Fruit fly (Drosophila melanogaster): ENCODE data around the gene CG31145.

dm6 chr3R:23669401-23670216 is at the start of gene CG31145:
- TF ChIP-seq psq (GFP tag; optimal IDR thresholded peaks at IDR 0.05): peak; percentile 98
- TF ChIP-seq dmrt93B (GFP tag; optimal IDR thresholded peaks at IDR 0.05): peak; percentile 100
- no peak for TF ChIP-seq Hr78 (GFP tag; optimal IDR thresholded peaks at IDR 0.05)
- peak; percentile 99 for TF ChIP-seq OdsH (GFP tag; optimal IDR thresholded peaks at IDR 0.05)
- peak; percentile 99 for TF ChIP-seq br (GFP tag; optimal IDR thresholded peaks at IDR 0.05)
- peak; percentile 99 for TF ChIP-seq h (GFP tag; optimal IDR thresholded peaks at IDR 0.05)
- TF ChIP-seq GATAd (GFP tag; optimal IDR thresholded peaks at IDR 0.05): peak; percentile 83
- TF ChIP-seq usp (GFP tag; optimal IDR thresholded peaks at IDR 0.05): no peak
- TF ChIP-seq Abd-B (GFP tag; optimal IDR thresholded peaks at IDR 0.05): no peak
- peak; percentile 61 for TF ChIP-seq Hr83 (GFP tag; optimal IDR thresholded peaks at IDR 0.05; ENCODE audit: poor library complexity, severe bottlenecking)
- TF ChIP-seq jim (GFP tag; optimal IDR thresholded peaks at IDR 0.05): no peak

Measured in whole organism, wandering third instar larva.